Worm (Caenorhabditis elegans): Measurements from ENCODE around the gene zyg-12.

The zyg-12 gene

DNA sequence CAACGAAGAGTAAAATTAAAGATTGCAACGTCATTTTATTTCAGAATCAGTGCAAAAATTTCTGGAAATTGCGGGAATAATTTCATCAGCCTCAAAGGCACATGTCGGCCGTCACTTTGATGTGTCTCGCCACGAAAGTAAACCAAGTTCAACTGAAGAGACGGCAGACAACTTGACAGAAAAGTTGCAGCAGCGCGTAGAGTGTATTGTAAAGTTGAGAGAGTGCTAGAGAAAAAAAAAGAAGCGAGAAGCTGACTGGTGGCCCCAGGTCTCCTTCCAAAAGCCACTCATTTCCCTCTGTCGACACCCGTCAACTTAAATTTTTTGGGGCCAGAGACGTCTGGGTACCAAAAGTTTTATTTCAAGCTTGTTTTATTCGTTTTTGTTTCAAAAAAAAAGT is 45.4 kb upstream of the zyg-12 start (continued):
- TF ChIP-seq egl-44 (GFP tag; IDR thresholded peaks at IDR 0.05) (no peak), F22D6.2 (tag; optimal IDR thresholded peaks at IDR 0.05) (no peak), hlh-12 (tag; optimal IDR thresholded peaks at IDR 0.05) (no peak), nhr-90 (tag; optimal IDR thresholded peaks at IDR 0.05) (no peak), ztf-22 (GFP tag; optimal IDR thresholded peaks at IDR 0.05) (no peak), mel-28 (tag; optimal IDR thresholded peaks at IDR 0.05; ENCODE audit: borderline replicate concordance) (no peak), attf-3 (GFP tag; conservative IDR thresholded peaks at IDR 0.05) (no peak), sdz-38 (tag; optimal IDR thresholded peaks at IDR 0.05) (no peak), ztf-6 (GFP tag; IDR thresholded peaks at IDR 0.05) (no peak), F33H1.4 (GFP tag; IDR thresholded peaks at IDR 0.05) (peak; percentile 84), madf-10 (tag; optimal IDR thresholded peaks at IDR 0.05) (peak; percentile 40), T26A5.8 (tag; optimal IDR thresholded peaks at IDR 0.05) (no peak), bed-1 (GFP tag; IDR thresholded peaks at IDR 0.05) (no peak), B0019.2 (GFP tag; conservative IDR thresholded peaks at IDR 0.05) (no peak), F52B5.7 (tag; optimal IDR thresholded peaks at IDR 0.05) (no peak), pha-4 (tag; optimal IDR thresholded peaks at IDR 0.05) (peak; percentile 37), Y56A3A.18 (GFP tag; IDR thresholded peaks at IDR 0.05) (no peak), C17E4.6 (GFP tag; IDR thresholded peaks at IDR 0.05) (no peak), lin-54 (GFP tag; optimal IDR thresholded peaks at IDR 0.05) (peak; percentile 68), ztf-3 (GFP tag; optimal IDR thresholded peaks at IDR 0.05) (no peak), ceh-79 (tag; optimal IDR thresholded peaks at IDR 0.05) (no peak), repo-1 (tag; optimal IDR thresholded peaks at IDR 0.05) (no peak), K12H6.12 (tag; optimal IDR thresholded peaks at IDR 0.05) (peak; percentile 7), nfyb-1 (GFP tag; IDR thresholded peaks at IDR 0.05) (0 out of 2 replicates have a peak, but pooled peaks have one; percentile 27), ztf-18 (tag; optimal IDR thresholded peaks at IDR 0.05) (peak; percentile 17), ceh-100 (GFP tag; IDR thresholded peaks at IDR 0.05) (no peak), K11D2.4 (GFP tag; IDR thresholded peaks at IDR 0.05) (no peak), B0035.1 (tag; optimal IDR thresholded peaks at IDR 0.05) (no peak), hrde-1 (tag; optimal IDR thresholded peaks at IDR 0.05; ENCODE audit: borderline replicate concordance) (no peak), ceh-27 (GFP tag; optimal IDR thresholded peaks at IDR 0.05) (peak; percentile 32)

DNA sequence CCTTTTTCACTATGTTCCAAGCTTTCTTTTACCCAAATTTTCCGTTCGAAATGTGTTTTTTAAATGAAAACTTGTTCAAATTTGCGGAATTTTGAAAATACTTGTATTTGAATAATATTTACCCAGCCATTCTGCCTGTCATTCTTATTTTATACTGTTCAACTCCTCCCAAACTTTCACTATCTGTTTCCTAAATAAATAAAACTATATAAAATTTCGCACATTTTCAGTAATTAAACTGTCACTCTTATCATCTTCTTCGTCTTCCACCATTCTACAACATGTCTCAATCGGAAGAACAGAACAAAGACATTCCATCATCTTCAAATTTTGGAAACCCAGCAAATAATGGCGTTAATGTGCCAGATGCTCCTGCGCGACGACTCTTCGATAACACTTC is 44.9 kb upstream of the zyg-12 start, which contains the start of gene btbd-10:
TSS of gene btbd-10 (plus strand) at position 231 of the 400 bp plus-strand sequence.
- TF ChIP-seq pha-4 (tag; optimal IDR thresholded peaks at IDR 0.05) (peak; percentile 7), ceh-100 (GFP tag; IDR thresholded peaks at IDR 0.05) (no peak), unc-62 (GFP tag; optimal IDR thresholded peaks at IDR 0.05) (peak; percentile 67)

DNA sequence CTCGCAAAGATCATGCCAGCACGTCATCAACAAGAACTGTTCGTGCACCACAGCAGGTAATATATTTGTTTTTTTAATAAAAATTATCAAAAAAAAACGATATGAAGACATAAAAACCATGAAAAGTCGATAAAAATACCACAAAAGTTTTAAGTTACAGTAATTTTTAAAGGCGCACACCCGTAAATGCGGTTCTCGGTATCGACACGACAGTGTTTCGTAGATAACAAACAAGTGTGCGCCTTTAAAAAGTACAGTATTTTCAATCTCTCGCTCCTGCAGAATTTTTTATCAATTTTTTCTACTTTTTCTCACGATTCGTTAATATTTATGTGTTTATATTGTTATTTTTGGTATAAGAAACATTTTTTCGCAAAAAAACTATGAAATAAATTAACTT is 44.4 kb upstream of the zyg-12 start:
- TF ChIP-seq nhr-27 (tag; optimal IDR thresholded peaks at IDR 0.05) = no peak
- no peak for TF ChIP-seq atf-7 (tag; optimal IDR thresholded peaks at IDR 0.05)
- TF ChIP-seq efl-1 (GFP tag; optimal IDR thresholded peaks at IDR 0.05) = no peak
- TF ChIP-seq madf-6 (GFP tag; IDR thresholded peaks at IDR 0.05) = peak; percentile 56
- TF ChIP-seq nhr-80 (tag; optimal IDR thresholded peaks at IDR 0.05) = no peak
- peak; percentile 70 for TF ChIP-seq lsl-1 (GFP tag; optimal IDR thresholded peaks at IDR 0.05)
- no peak for TF ChIP-seq tlf-1 (GFP tag; optimal IDR thresholded peaks at IDR 0.05)
- no peak for TF ChIP-seq egl-18 (GFP tag; IDR thresholded peaks at IDR 0.05)
- no peak for TF ChIP-seq nhr-90 (tag; optimal IDR thresholded peaks at IDR 0.05)
- no peak for TF ChIP-seq sdz-38 (tag; optimal IDR thresholded peaks at IDR 0.05)
- TF ChIP-seq bed-1 (GFP tag; IDR thresholded peaks at IDR 0.05) = no peak
- TF ChIP-seq hlh-26 (GFP tag; conservative IDR thresholded peaks at IDR 0.05) = no peak
- no peak for TF ChIP-seq nfya-1 (tag; optimal IDR thresholded peaks at IDR 0.05; ENCODE audit: borderline replicate concordance, insufficient read depth)
- no peak for TF ChIP-seq die-1 (tag; optimal IDR thresholded peaks at IDR 0.05)
- TF ChIP-seq F33H1.4 (GFP tag; IDR thresholded peaks at IDR 0.05) = peak; percentile 50; the same call in 1 of the 2 replicates
- no peak for TF ChIP-seq tbp1 (GFP tag; optimal IDR thresholded peaks at IDR 0.05)
- TF ChIP-seq ZK185.1 (tag; optimal IDR thresholded peaks at IDR 0.05; ENCODE audit: poor library complexity, severe bottlenecking) = no peak
